Worm (Caenorhabditis elegans) whole organism, L4 larva: Measurements from ENCODE around the gene dos-3.

Experiments
- D1046.2 ChIP-seq: fragments of 200-800 bp; sonication (Bioruptor generic); IDR thresholded peaks from 2 replicates; pipeline ENCODE4 v1.3.6; 2022; ENCODE audit warnings: missing genetic modification characterization, missing compliant biosample characterization
- F26F4.8 ChIP-seq: fragments of 200-800 bp; sonication (Bioruptor generic); conservative IDR thresholded peaks from 2 replicates; pipeline ENCODE4 v1.3.6; 2022; ENCODE audit warnings: missing genetic modification characterization, missing compliant biosample characterization
- F37D6.2 ChIP-seq: sonication (generic microtip); optimal IDR thresholded peaks from 2 replicates; lab custom pipeline; 2016; ENCODE audit warnings: mild to moderate bottlenecking, missing genetic modification characterization, missing compliant biosample characterization
- F49E8.2 ChIP-seq: sonication (generic microtip); optimal IDR thresholded peaks from 2 replicates; lab custom pipeline; 2016; ENCODE audit warnings: missing compliant biosample characterization, mild to moderate bottlenecking, missing genetic modification characterization, borderline replicate concordance
- T20F7.1 ChIP-seq: fragments of 200-800 bp; sonication (Bioruptor generic); optimal IDR thresholded peaks from 2 replicates; lab custom pipeline; 2018; ENCODE audit warnings: mild to moderate bottlenecking, missing genetic modification characterization, missing compliant biosample characterization
- T26A8.4 ChIP-seq: fragments of 200-800 bp; sonication (Bioruptor generic); IDR thresholded peaks from 2 replicates; pipeline ENCODE4 v1.3.6; 2022; ENCODE audit warnings: missing genetic modification characterization, missing compliant biosample characterization
- Y5F2A.4 ChIP-seq: fragments of 200-800 bp; sonication (Bioruptor generic); optimal IDR thresholded peaks from 2 replicates; lab custom pipeline; 2018; ENCODE audit warnings: mild to moderate bottlenecking, missing genetic modification characterization, missing compliant biosample characterization
- Y75B8A.6 ChIP-seq: fragments of 200-800 bp; sonication (Bioruptor generic); IDR thresholded peaks from 2 replicates; pipeline ENCODE4 v1.3.6; 2022; ENCODE audit warnings: missing genetic modification reagents, missing genetic modification characterization, missing compliant biosample characterization
- arid-1 ChIP-seq: fragments of 200-800 bp; sonication (Bioruptor generic); conservative IDR thresholded peaks from 2 replicates; pipeline ENCODE4 v1.3.6; 2022; ENCODE audit warnings: missing genetic modification reagents, missing genetic modification characterization, missing compliant biosample characterization
- attf-4 ChIP-seq: sonication (generic microtip); optimal IDR thresholded peaks from 3 replicates; lab custom pipeline; 2017; ENCODE audit warnings: missing biosample characterization, missing genetic modification characterization
- ceh-62 ChIP-seq: sonication (generic microtip); optimal IDR thresholded peaks from 2 replicates; lab custom pipeline; 2017; ENCODE audit warnings: missing biosample characterization, missing genetic modification characterization
- cey-2 ChIP-seq: sonication (generic microtip); optimal IDR thresholded peaks from 3 replicates; lab custom pipeline; 2017; ENCODE audit warnings: missing genetic modification characterization, mild to moderate bottlenecking, missing compliant biosample characterization, antibody characterized with exemption, borderline replicate concordance; ENCODE audit not compliant: insufficient read depth
- daf-12 ChIP-seq: fragments of 150-350 bp; optimal IDR thresholded peaks from 2 replicates; lab custom pipeline; 2014; ENCODE audit warnings: missing biosample characterization, missing genetic modification reagents, missing genetic modification characterization
- daf-16 ChIP-seq, 3 experiments: sonication (generic microtip); optimal IDR thresholded peaks; 2 replicates each; lab custom pipeline; 2016 to 2017; ENCODE audit warnings: missing genetic modification characterization in 3 of 3, missing genetic modification reagents in 3 of 3, mild to moderate bottlenecking in 2 of 3, missing compliant biosample characterization in 2 of 3, missing biosample characterization in 1 of 3, moderate library complexity in 1 of 3
- dmd-6 ChIP-seq: fragments of 200-800 bp; sonication (Bioruptor generic); IDR thresholded peaks from 2 replicates; pipeline ENCODE4 v1.3.6; 2022; ENCODE audit warnings: missing genetic modification reagents, missing genetic modification characterization, missing compliant biosample characterization
- dmd-9 ChIP-seq: fragments of 200-800 bp; sonication (Bioruptor generic); IDR thresholded peaks from 2 replicates; pipeline ENCODE4 v1.3.6; 2022; ENCODE audit warnings: missing genetic modification reagents, missing genetic modification characterization, missing compliant biosample characterization
- dve-1 ChIP-seq: sonication (generic microtip); optimal IDR thresholded peaks from 2 replicates; lab custom pipeline; 2017; ENCODE audit warnings: antibody characterized with exemption, mild to moderate bottlenecking, missing genetic modification characterization, missing compliant biosample characterization; ENCODE audit not compliant: insufficient read depth
- egl-43 ChIP-seq: fragments of 200-800 bp; sonication (Bioruptor generic); IDR thresholded peaks from 2 replicates; pipeline ENCODE4 v1.3.6; 2022; ENCODE audit warnings: missing genetic modification reagents, missing genetic modification characterization, missing compliant biosample characterization
- fkh-10 ChIP-seq: fragments of 150-350 bp; optimal IDR thresholded peaks from 2 replicates; lab custom pipeline; 2014; ENCODE audit warnings: missing biosample characterization, missing genetic modification reagents, missing genetic modification characterization
- fos-1 ChIP-seq: fragments of 150-350 bp; optimal IDR thresholded peaks from 2 replicates; lab custom pipeline; 2014; ENCODE audit warnings: missing biosample characterization, missing genetic modification characterization
- hlh-30 ChIP-seq: sonication (generic microtip); optimal IDR thresholded peaks from 2 replicates; lab custom pipeline; 2017; ENCODE audit warnings: antibody characterized with exemption, mild to moderate bottlenecking, missing genetic modification characterization, missing compliant biosample characterization; ENCODE audit not compliant: insufficient read depth
- lin-29 ChIP-seq: fragments of 200-800 bp; sonication (Bioruptor generic); IDR thresholded peaks from 2 replicates; pipeline ENCODE4 v1.3.6; 2022; ENCODE audit warnings: missing genetic modification reagents, missing genetic modification characterization, missing compliant biosample characterization
- lin-38 ChIP-seq: fragments of 200-800 bp; sonication (Bioruptor generic); IDR thresholded peaks from 2 replicates; pipeline ENCODE4 v1.3.6; 2022; ENCODE audit warnings: missing genetic modification reagents, missing genetic modification characterization, missing compliant biosample characterization
- lin-39 ChIP-seq: fragments of 150-350 bp; optimal IDR thresholded peaks from 2 replicates; lab custom pipeline; 2014; ENCODE audit warnings: missing biosample characterization, missing genetic modification reagents, missing genetic modification characterization
- lsy-2 ChIP-seq, 2 experiments: fragments of 150-350 bp in 1 of 2; sonication (generic microtip) in 1 of 2; optimal IDR thresholded peaks; 2 replicates each; lab custom pipeline; 2014 to 2017; ENCODE audit warnings: missing biosample characterization in 2 of 2, missing genetic modification characterization in 2 of 2
- madf-5 ChIP-seq, 2 experiments: fragments of 200-800 bp; sonication (Bioruptor generic); IDR thresholded peaks; 2 replicates each; pipeline ENCODE4 v1.3.6; 2022; ENCODE audit warnings: missing compliant biosample characterization in 2 of 2, missing genetic modification characterization in 2 of 2
- mep-1 ChIP-seq: fragments of 150-350 bp; sonication (generic microtip); optimal IDR thresholded peaks from 3 replicates; lab custom pipeline; 2014; ENCODE audit warnings: missing biosample characterization, missing genetic modification characterization
- mes-2 ChIP-seq: sonication (generic microtip); optimal IDR thresholded peaks from 2 replicates; lab custom pipeline; 2016; ENCODE audit warnings: missing genotype, mild to moderate bottlenecking, missing genetic modification characterization, missing compliant biosample characterization; ENCODE audit not compliant: poor library complexity, severe bottlenecking
- mxl-3 ChIP-seq: fragments of 200-800 bp; sonication (Bioruptor generic); optimal IDR thresholded peaks from 2 replicates; lab custom pipeline; 2018; ENCODE audit warnings: mild to moderate bottlenecking, missing genetic modification characterization, missing compliant biosample characterization
- nhr-10 ChIP-seq: fragments of 150-350 bp; optimal IDR thresholded peaks from 2 replicates; lab custom pipeline; 2014; ENCODE audit warnings: missing biosample characterization, missing genetic modification characterization
- nhr-237 ChIP-seq: sonication (generic microtip); optimal IDR thresholded peaks from 2 replicates; lab custom pipeline; 2017; ENCODE audit warnings: missing biosample characterization, missing genetic modification characterization
- nhr-25 ChIP-seq: sonication (generic microtip); optimal IDR thresholded peaks from 2 replicates; lab custom pipeline; 2017; ENCODE audit warnings: missing genetic modification characterization, mild to moderate bottlenecking, missing compliant biosample characterization, antibody characterized with exemption, moderate library complexity, borderline replicate concordance; ENCODE audit not compliant: insufficient read depth
- nhr-6 ChIP-seq: fragments of 150-350 bp; optimal IDR thresholded peaks from 2 replicates; lab custom pipeline; 2014; ENCODE audit warnings: missing biosample characterization, missing genetic modification characterization
- nhr-76 ChIP-seq: fragments of 150-350 bp; optimal IDR thresholded peaks from 2 replicates; lab custom pipeline; 2014; ENCODE audit warnings: missing biosample characterization, missing genetic modification characterization
- nhr-77 ChIP-seq: fragments of 150-350 bp; optimal IDR thresholded peaks from 2 replicates; lab custom pipeline; 2014; ENCODE audit warnings: missing biosample characterization, missing genetic modification characterization
- php-3 ChIP-seq: fragments of 200-800 bp; sonication (Bioruptor generic); IDR thresholded peaks from 2 replicates; pipeline ENCODE4 v1.3.6; 2022; ENCODE audit warnings: missing genetic modification reagents, missing genetic modification characterization, missing compliant biosample characterization
- sdz-12 ChIP-seq: fragments of 200-800 bp; sonication (Bioruptor generic); optimal IDR thresholded peaks from 2 replicates; lab custom pipeline; 2018; ENCODE audit warnings: mild to moderate bottlenecking, missing genetic modification characterization, missing compliant biosample characterization
- set-16 ChIP-seq: fragments of 200-800 bp; sonication (Bioruptor generic); IDR thresholded peaks from 2 replicates; pipeline ENCODE4 v1.3.6; 2022; ENCODE audit warnings: missing genetic modification reagents, missing genetic modification characterization, missing compliant biosample characterization
- snpc-1.2 ChIP-seq: fragments of 200-800 bp; sonication (Bioruptor generic); IDR thresholded peaks from 2 replicates; pipeline ENCODE4 v1.3.6; 2022; ENCODE audit warnings: missing genetic modification reagents, missing genetic modification characterization, missing compliant biosample characterization
- spr-3 ChIP-seq: fragments of 200-800 bp; sonication (Bioruptor generic); optimal IDR thresholded peaks from 2 replicates; lab custom pipeline; 2018; ENCODE audit warnings: mild to moderate bottlenecking, missing genetic modification characterization, missing compliant biosample characterization
- tra-1 ChIP-seq: fragments of 200-800 bp; sonication (Bioruptor generic); IDR thresholded peaks from 2 replicates; pipeline ENCODE4 v1.3.6; 2022; ENCODE audit warnings: missing genetic modification reagents, missing genetic modification characterization, missing compliant biosample characterization
- vab-7 ChIP-seq: fragments of 200-800 bp; sonication (Bioruptor generic); IDR thresholded peaks from 2 replicates; pipeline ENCODE4 v1.3.6; 2022; ENCODE audit warnings: missing genetic modification reagents, missing genetic modification characterization, missing compliant biosample characterization
- zag-1 ChIP-seq: fragments of 150-350 bp; optimal IDR thresholded peaks from 2 replicates; lab custom pipeline; 2014; ENCODE audit warnings: missing biosample characterization, missing genetic modification characterization
- zfp-3 ChIP-seq: fragments of 200-800 bp; sonication (Bioruptor generic); conservative IDR thresholded peaks from 2 replicates; pipeline ENCODE4 v1.3.6; 2022; ENCODE audit warnings: missing genetic modification reagents, missing genetic modification characterization, missing compliant biosample characterization
- ztf-11 ChIP-seq: fragments of 150-350 bp; optimal IDR thresholded peaks from 2 replicates; lab custom pipeline; 2014; ENCODE audit warnings: missing biosample characterization, missing genetic modification characterization

The dos-3 gene

DNA sequence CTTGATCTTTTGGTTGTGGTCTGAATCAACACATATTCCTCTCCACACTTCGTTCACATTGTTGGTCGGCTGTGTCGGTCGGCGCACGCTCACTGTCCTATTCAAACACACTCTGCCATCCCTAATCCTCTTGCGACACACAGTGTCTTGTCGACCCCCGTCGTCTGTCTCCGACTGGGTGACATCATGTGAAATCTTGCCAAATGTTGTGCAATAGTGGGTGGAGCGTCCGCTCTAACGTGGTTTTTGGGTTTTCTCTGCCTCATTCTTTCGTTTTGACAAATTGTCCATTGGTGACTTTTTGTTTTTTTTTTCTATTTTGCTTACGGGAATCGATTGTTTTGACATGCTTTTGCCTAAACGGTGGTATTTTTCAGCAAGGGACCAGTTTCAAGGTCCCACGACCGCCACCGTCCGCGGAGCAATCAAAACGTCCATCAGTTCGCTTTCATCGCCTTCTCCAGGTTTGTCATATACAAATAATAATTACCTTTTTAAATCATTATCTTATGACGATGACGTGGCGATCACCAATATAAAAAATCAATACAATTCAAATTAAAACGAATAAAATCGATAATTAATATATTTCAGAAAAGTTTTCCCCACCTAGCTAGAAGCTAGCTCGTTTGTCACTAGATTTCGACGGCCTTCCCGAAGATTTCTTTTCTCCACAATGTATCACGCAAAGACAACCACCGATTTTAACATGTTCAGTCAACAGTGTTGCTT lies 5.5 kb downstream of the dos-3 start (continued):
- TF ChIP-seq nhr-25 (tag; lab: Kevin White, UChicago) (peak; percentile 92), snpc-1.2 (GFP tag; lab: Robert Waterston, UW) (no peak), lsy-2 (tag; optimal IDR thresholded peaks at IDR 0.05; lab: Kevin White, UChicago) (peak; percentile 78 to 92), nhr-10 (tag; lab: Kevin White, UChicago) (peak; percentile 88), ztf-11 (tag; lab: Kevin White, UChicago) (no peak), T20F7.1 (GFP tag; lab: Kevin White, UChicago) (peak; percentile 73), dve-1 (tag; lab: Kevin White, UChicago) (peak; percentile 98), vab-7 (GFP tag; lab: Robert Waterston, UW) (peak; percentile 50; the same call in 1 of the 2 replicates), madf-5 (GFP tag; IDR thresholded peaks at IDR 0.05; lab: Robert Waterston, UW) (peak in 1 of 2 experiments; percentile 52; a peak in 1 of 4 replicates), ceh-62 (tag; lab: Kevin White, UChicago) (no peak), daf-16 (GFP tag; optimal IDR thresholded peaks at IDR 0.05; lab: Kevin White, UChicago) (peak; percentile 17 to 53), daf-16 (tag; optimal IDR thresholded peaks at IDR 0.05; lab: Kevin White, UChicago) (peak; percentile 88), lin-39 (tag; lab: Kevin White, UChicago) (no peak), Y5F2A.4 (GFP tag; lab: Kevin White, UChicago) (no peak), cey-2 (tag; lab: Kevin White, UChicago) (peak; percentile 82), nhr-237 (tag; lab: Kevin White, UChicago) (no peak), mes-2 (tag; lab: Kevin White, UChicago) (peak; percentile 69), arid-1 (peak; percentile 65; the same call in 1 of the 2 replicates), tra-1 (GFP tag; lab: Robert Waterston, UW) (peak; percentile 77), attf-4 (tag; lab: Kevin White, UChicago) (peak; percentile 1), mxl-3 (GFP tag; lab: Kevin White, UChicago) (peak; percentile 99), sdz-12 (GFP tag; lab: Kevin White, UChicago) (no peak), hlh-30 (tag; lab: Kevin White, UChicago) (peak; percentile 98), egl-43 (peak; percentile 78), daf-12 (no peak), set-16 (GFP tag; lab: Robert Waterston, UW) (peak; percentile 55; the same call in 1 of the 2 replicates), Y75B8A.6 (GFP tag; lab: Robert Waterston, UW) (no peak), F37D6.2 (peak; percentile 32), lin-29 (GFP tag; lab: Robert Waterston, UW) (no peak), fos-1 (tag; lab: Kevin White, UChicago) (peak; percentile 78), fkh-10 (GFP tag; lab: Kevin White, UChicago) (peak; percentile 96), D1046.2 (0 out of 2 replicates have a peak, but pooled peaks have one; percentile 48), dmd-9 (GFP tag; lab: Robert Waterston, UW) (peak; percentile 72; the same call in 1 of the 2 replicates), zfp-3 (GFP tag; lab: Robert Waterston, UW) (peak; percentile 35; the same call in 1 of the 2 replicates), zag-1 (peak; percentile 10), T26A8.4 (peak; percentile 81)

ce11 chrIII:832855-833504 lies 6.4 kb downstream of the dos-3 start, which contains the start of gene zip-2:
zip-2 (plus strand) TSS chrIII:832982.
- no peak for TF ChIP-seq F49E8.2 (tag; lab: Kevin White, UChicago)
- TF ChIP-seq dmd-6 (GFP tag; lab: Robert Waterston, UW): peak; percentile 90
- peak; percentile 50 for TF ChIP-seq nhr-10 (tag; lab: Kevin White, UChicago)
- peak; percentile 71 for TF ChIP-seq nhr-77 (tag; lab: Kevin White, UChicago)
- peak; percentile 32 for TF ChIP-seq mxl-3 (GFP tag; lab: Kevin White, UChicago)
- peak; percentile 43 for TF ChIP-seq mes-2 (tag; lab: Kevin White, UChicago)
- TF ChIP-seq lin-38: no peak
- no peak for TF ChIP-seq set-16 (GFP tag; lab: Robert Waterston, UW)
- peak; percentile 83 for TF ChIP-seq nhr-6 (tag; lab: Kevin White, UChicago)
- peak; percentile 38 for TF ChIP-seq T20F7.1 (GFP tag; lab: Kevin White, UChicago)
- TF ChIP-seq zag-1: no peak
- TF ChIP-seq snpc-1.2 (GFP tag; lab: Robert Waterston, UW): no peak
- TF ChIP-seq spr-3 (GFP tag; lab: Kevin White, UChicago): no peak
- TF ChIP-seq nhr-76 (tag; lab: Kevin White, UChicago): no peak
- TF ChIP-seq mep-1 (tag; lab: Kevin White, UChicago): peak; percentile 68
- no peak for TF ChIP-seq F37D6.2
- peak; percentile 64 for TF ChIP-seq php-3 (GFP tag; lab: Robert Waterston, UW)
- TF ChIP-seq F26F4.8: no peak
